Fruit fly (Drosophila melanogaster) whole organism, wandering third instar larva: Measurements from ENCODE around the gene CG5828.

ENCODE experiments used
- Mio ChIP-seq: sonication (Bioruptor generic); optimal IDR thresholded peaks from 2 replicates; lab custom pipeline; 2016; ENCODE audit warnings: missing biosample characterization, missing genetic modification characterization
- Myc ChIP-seq: fragments of >200 bp; optimal IDR thresholded peaks from 2 replicates; lab custom pipeline; 2017
- Vsx2 ChIP-seq: fragments of 200-300, 225-300 bp; sonication (Bioruptor generic); optimal IDR thresholded peaks from 2 replicates; lab custom pipeline; 2018; ENCODE audit warnings: missing biosample characterization, missing genetic modification characterization; ENCODE audit not compliant: partially characterized antibody
- br ChIP-seq: fragments of 200-800 bp; sonication (Bioruptor generic); optimal IDR thresholded peaks from 2 replicates; lab custom pipeline; 2016; ENCODE audit warnings: missing biosample characterization, missing genetic modification characterization
- fru ChIP-seq: fragments of 200-800 bp; sonication (Bioruptor generic); optimal IDR thresholded peaks from 3 replicates; lab custom pipeline; 2016; ENCODE audit warnings: missing biosample characterization, mild to moderate bottlenecking, missing genetic modification characterization
- h ChIP-seq: fragments of 200-800 bp; sonication (Bioruptor generic); optimal IDR thresholded peaks from 3 replicates; lab custom pipeline; 2016; ENCODE audit warnings: missing biosample characterization, mild to moderate bottlenecking, missing genetic modification characterization

DNA sequence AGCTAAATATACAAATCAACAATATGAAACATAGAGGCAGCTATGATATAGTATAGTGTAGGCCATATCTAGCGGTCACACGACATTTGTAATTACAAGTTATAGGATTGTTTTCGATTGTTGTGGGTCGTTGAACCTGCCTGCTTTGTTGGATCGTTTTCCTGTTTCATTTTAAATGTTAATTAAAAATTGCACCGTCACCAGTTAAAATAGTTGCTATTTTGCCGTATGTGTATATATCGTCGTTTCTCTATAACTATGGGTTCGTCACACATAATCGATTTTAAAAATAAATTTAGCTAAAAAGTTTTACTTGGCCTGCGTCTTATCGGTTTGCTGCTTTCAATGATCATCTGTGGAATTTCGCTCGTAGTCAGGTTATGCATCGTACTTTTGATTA lies 21.4 kb upstream of the CG5828 start:
- TF ChIP-seq br (GFP tag; lab: Kevin White, UChicago) (no peak), Mio (GFP tag; lab: Kevin White, UChicago) (no peak), h (GFP tag; lab: Kevin White, UChicago) (no peak), Vsx2 (no peak), Myc (lab: Kevin White, UChicago) (no peak), fru (no peak)
